Worm (Caenorhabditis elegans) whole organism, L1 larva: ENCODE results near the gene fipr-1.

Source experiments
- C16A3.4 ChIP-seq: fragments of 150-350 bp; optimal IDR thresholded peaks from 2 replicates; lab custom pipeline; 2014; ENCODE audit warnings: missing biosample characterization, missing genetic modification characterization
- Y116A8C.19 ChIP-seq: sonication (generic microtip); optimal IDR thresholded peaks from 2 replicates; lab custom pipeline; 2016; ENCODE audit warnings: missing compliant biosample characterization, missing genetic modification characterization, borderline replicate concordance
- aly-2 ChIP-seq: fragments of 150-350 bp; optimal IDR thresholded peaks from 2 replicates; lab custom pipeline; 2014; ENCODE audit warnings: missing biosample characterization, missing genetic modification characterization
- blmp-1 ChIP-seq: fragments of 150-350 bp; optimal IDR thresholded peaks from 2 replicates; lab custom pipeline; 2014; ENCODE audit warnings: missing biosample characterization, missing genetic modification characterization
- ceh-63 ChIP-seq: fragments of 200-800 bp; sonication (Bioruptor generic); optimal IDR thresholded peaks from 2 replicates; lab custom pipeline; 2018; ENCODE audit warnings: mild to moderate bottlenecking, missing genetic modification characterization, missing compliant biosample characterization
- ces-1 ChIP-seq: fragments of 150-350 bp; optimal IDR thresholded peaks from 2 replicates; lab custom pipeline; 2014; ENCODE audit warnings: missing biosample characterization, missing genetic modification reagents, missing genetic modification characterization
- dsc-1 ChIP-seq: sonication (generic microtip); optimal IDR thresholded peaks from 2 replicates; lab custom pipeline; 2016; ENCODE audit warnings: mild to moderate bottlenecking, missing genetic modification characterization, missing compliant biosample characterization
- efl-1 ChIP-seq, 4 experiments: fragments of 150-350 bp; optimal IDR thresholded peaks in 3 of 4; peaks in 1 of 4; 1 replicate in 1 of 4; 2 replicates in 3 of 4; lab custom pipeline; 2014; ENCODE audit warnings: missing biosample characterization in 2 of 4, missing genetic modification characterization in 2 of 4, missing genetic modification reagents in 2 of 4
- elt-3 ChIP-seq, 6 experiments: fragments of 150-350 bp in 1 of 6; sonication (generic microtip); optimal IDR thresholded peaks; 2 replicates each; lab custom pipeline; 2017 to 2018; ENCODE audit warnings: missing biosample characterization in 6 of 6, missing genetic modification characterization in 6 of 6, inconsistent platforms in 1 of 6
- ets-5 ChIP-seq: fragments of 200-800 bp; sonication (Bioruptor generic); IDR thresholded peaks from 2 replicates; pipeline ENCODE4 v1.3.6; 2022; ENCODE audit warnings: missing genetic modification characterization, missing compliant biosample characterization
- fkh-10 ChIP-seq: sonication (generic microtip); optimal IDR thresholded peaks from 2 replicates; lab custom pipeline; 2017; ENCODE audit warnings: missing biosample characterization, missing genetic modification reagents, missing genetic modification characterization
- fkh-8 ChIP-seq: sonication (generic microtip); optimal IDR thresholded peaks from 2 replicates; lab custom pipeline; 2016; ENCODE audit warnings: mild to moderate bottlenecking, missing genetic modification characterization, missing compliant biosample characterization
- hlh-17 ChIP-seq: fragments of 200-800 bp; sonication (Bioruptor generic); optimal IDR thresholded peaks from 2 replicates; lab custom pipeline; 2018; ENCODE audit warnings: missing genetic modification characterization, mild to moderate bottlenecking, missing compliant biosample characterization, moderate library complexity, borderline replicate concordance
- hlh-4 ChIP-seq: sonication (generic microtip); optimal IDR thresholded peaks from 2 replicates; lab custom pipeline; 2016; ENCODE audit warnings: mild to moderate bottlenecking, missing genetic modification characterization, missing compliant biosample characterization
- hpl-2 ChIP-seq: fragments of 150-350 bp; optimal IDR thresholded peaks from 2 replicates; lab custom pipeline; 2014; ENCODE audit warnings: missing biosample characterization, missing genetic modification reagents, missing genetic modification characterization
- lin-14 ChIP-seq: fragments of 200-800 bp; sonication (Bioruptor generic); optimal IDR thresholded peaks from 2 replicates; lab custom pipeline; 2018; ENCODE audit warnings: mild to moderate bottlenecking, missing genetic modification characterization, moderate library complexity, missing compliant biosample characterization
- lin-15B ChIP-seq: fragments of 150-350 bp; sonication (generic microtip); optimal IDR thresholded peaks from 3 replicates; lab custom pipeline; 2014; ENCODE audit warnings: missing biosample characterization, missing genetic modification characterization
- lir-3 ChIP-seq: sonication (generic microtip); optimal IDR thresholded peaks from 2 replicates; lab custom pipeline; 2016; ENCODE audit warnings: mild to moderate bottlenecking, missing genetic modification characterization, moderate library complexity, missing compliant biosample characterization; ENCODE audit not compliant: poor library complexity
- lsy-2 ChIP-seq, 2 experiments: fragments of 150-350 bp; optimal IDR thresholded peaks; 2 replicates each; lab custom pipeline; 2014; ENCODE audit warnings: missing biosample characterization in 2 of 2, missing genetic modification characterization in 2 of 2
- mab-9 ChIP-seq: fragments of 200-800 bp; sonication (Bioruptor generic); IDR thresholded peaks from 2 replicates; pipeline ENCODE4 v1.3.6; 2022; ENCODE audit warnings: missing genetic modification reagents, missing genetic modification characterization, missing compliant biosample characterization
- nhr-20 ChIP-seq: sonication (generic microtip); optimal IDR thresholded peaks from 2 replicates; lab custom pipeline; 2016; ENCODE audit warnings: mild to moderate bottlenecking, missing genetic modification characterization, missing compliant biosample characterization
- nhr-47 ChIP-seq: sonication (generic microtip); optimal IDR thresholded peaks from 2 replicates; lab custom pipeline; 2016; ENCODE audit warnings: mild to moderate bottlenecking, missing genetic modification characterization, moderate library complexity, missing compliant biosample characterization
- nhr-71 ChIP-seq: sonication (generic microtip); optimal IDR thresholded peaks from 2 replicates; lab custom pipeline; 2016; ENCODE audit warnings: mild to moderate bottlenecking, missing genetic modification characterization, moderate library complexity, missing compliant biosample characterization
- nhr-90 ChIP-seq: sonication (generic microtip); optimal IDR thresholded peaks from 2 replicates; lab custom pipeline; 2016; ENCODE audit warnings: mild to moderate bottlenecking, missing genetic modification characterization, missing compliant biosample characterization; ENCODE audit not compliant: poor library complexity
- pax-3 ChIP-seq: fragments of 200-800 bp; sonication (Bioruptor generic); optimal IDR thresholded peaks from 2 replicates; lab custom pipeline; 2018; ENCODE audit warnings: mild to moderate bottlenecking, missing genetic modification characterization, moderate library complexity, missing compliant biosample characterization
- rnt-1 ChIP-seq: sonication (generic microtip); optimal IDR thresholded peaks from 2 replicates; lab custom pipeline; 2016; ENCODE audit warnings: mild to moderate bottlenecking, missing genetic modification characterization, moderate library complexity, missing compliant biosample characterization
- skn-1 ChIP-seq: fragments of 150-350 bp; optimal IDR thresholded peaks from 2 replicates; lab custom pipeline; 2014; ENCODE audit warnings: missing biosample characterization, missing genetic modification characterization
- snu-23 ChIP-seq: sonication (generic microtip); optimal IDR thresholded peaks from 2 replicates; lab custom pipeline; 2016; ENCODE audit warnings: missing genetic modification characterization, missing compliant biosample characterization
- sup-37 ChIP-seq: fragments of 200-800 bp; sonication (Bioruptor generic); optimal IDR thresholded peaks from 2 replicates; lab custom pipeline; 2018; ENCODE audit warnings: mild to moderate bottlenecking, missing genetic modification characterization, missing compliant biosample characterization
- swsn-7 ChIP-seq: sonication (generic microtip); optimal IDR thresholded peaks from 2 replicates; lab custom pipeline; 2016; ENCODE audit warnings: missing genetic modification characterization, missing compliant biosample characterization
- tbx-2 ChIP-seq: sonication (generic microtip); optimal IDR thresholded peaks from 2 replicates; lab custom pipeline; 2016; ENCODE audit warnings: missing genetic modification characterization, missing compliant biosample characterization
- tlp-1 ChIP-seq: fragments of 150-350 bp; optimal IDR thresholded peaks from 2 replicates; lab custom pipeline; 2014; ENCODE audit warnings: missing biosample characterization, missing genetic modification characterization
- unc-62 ChIP-seq: fragments of 150-350 bp; optimal IDR thresholded peaks from 2 replicates; lab custom pipeline; 2014; ENCODE audit warnings: missing biosample characterization, missing genetic modification reagents, missing genetic modification characterization
- unc-86 ChIP-seq: sonication (generic microtip); optimal IDR thresholded peaks from 2 replicates; lab custom pipeline; 2016; ENCODE audit warnings: missing genetic modification characterization, missing compliant biosample characterization
- unc-98 ChIP-seq: fragments of 200-800 bp; sonication (Bioruptor generic); IDR thresholded peaks from 2 replicates; pipeline ENCODE4 v1.3.6; 2022; ENCODE audit warnings: missing genetic modification characterization, missing compliant biosample characterization
- vab-15 ChIP-seq: sonication (generic microtip); optimal IDR thresholded peaks from 2 replicates; lab custom pipeline; 2017; ENCODE audit warnings: missing genotype, mild to moderate bottlenecking, missing genetic modification characterization, missing compliant biosample characterization
- xbp-1 ChIP-seq: sonication (generic microtip); optimal IDR thresholded peaks from 2 replicates; lab custom pipeline; 2016; ENCODE audit warnings: missing genetic modification characterization, missing compliant biosample characterization
- ztf-11 ChIP-seq, 2 experiments: sonication (generic microtip); optimal IDR thresholded peaks; 2 replicates each; lab custom pipeline; 2016 to 2017; ENCODE audit warnings: missing genetic modification characterization in 2 of 2, missing biosample characterization in 1 of 2, missing compliant biosample characterization in 1 of 2
- ztf-4 ChIP-seq: fragments of 150-350 bp; optimal IDR thresholded peaks from 2 replicates; lab custom pipeline; 2014; ENCODE audit warnings: missing biosample characterization, missing genetic modification characterization

Gene fipr-1

ce11 chrV:12400677-12401236 lies 39.2 kb upstream of the fipr-1 start, which contains the start of the genes K01D12.20 and miga-1 (continued):
- TF ChIP-seq elt-3 (tag; optimal IDR thresholded peaks at IDR 0.05; lab: Kevin White, UChicago) (no peak), xbp-1 (peak; percentile 32), nhr-71 (tag; lab: Kevin White, UChicago) (peak; percentile 42), ztf-11 (tag; optimal IDR thresholded peaks at IDR 0.05; lab: Kevin White, UChicago) (no peak), tbx-2 (tag; lab: Kevin White, UChicago) (peak; percentile 31), mab-9 (GFP tag; lab: Robert Waterston, UW) (no peak), unc-98 (GFP tag; lab: Robert Waterston, UW) (no peak), pax-3 (tag; lab: Kevin White, UChicago) (no peak), nhr-20 (tag; lab: Kevin White, UChicago) (peak; percentile 46), ceh-63 (GFP tag; lab: Kevin White, UChicago) (no peak), lir-3 (tag; lab: Kevin White, UChicago) (no peak), dsc-1 (tag; lab: Kevin White, UChicago) (peak; percentile 42), rnt-1 (tag; lab: Kevin White, UChicago) (no peak), hlh-17 (GFP tag; lab: Kevin White, UChicago) (no peak), blmp-1 (tag; lab: Kevin White, UChicago) (peak; percentile 25), lsy-2 (tag; optimal IDR thresholded peaks at IDR 0.05; lab: Kevin White, UChicago) (peak; percentile 55 to 62), sup-37 (no peak), lin-14 (no peak), snu-23 (GFP tag; lab: Kevin White, UChicago) (peak; percentile 57), nhr-47 (tag; lab: Kevin White, UChicago) (peak; percentile 56), hlh-4 (tag; lab: Kevin White, UChicago) (no peak), vab-15 (tag; lab: Kevin White, UChicago) (no peak), skn-1 (peak; percentile 22), ets-5 (GFP tag; lab: Robert Waterston, UW) (no peak), hpl-2 (GFP tag; lab: Kevin White, UChicago) (no peak), unc-86 (tag; lab: Kevin White, UChicago) (no peak), C16A3.4 (peak; percentile 56), fkh-8 (tag; lab: Kevin White, UChicago) (no peak), Y116A8C.19 (tag; lab: Kevin White, UChicago) (no peak), efl-1 (optimal IDR thresholded peaks at IDR 0.05; lab: Kevin White, UChicago) (peak; percentile 31 to 60), efl-1 (GFP tag; optimal IDR thresholded peaks at IDR 0.05 in 1 of 2; lab: Kevin White, UChicago) (peak; percentile 50 to 93), lin-15B (peak; percentile 28), fkh-10 (no peak), aly-2 (tag; lab: Kevin White, UChicago) (no peak), nhr-90 (tag; lab: Kevin White, UChicago) (peak; percentile 49), unc-62 (GFP tag; lab: Kevin White, UChicago) (no peak), swsn-7 (tag; lab: Kevin White, UChicago) (peak; percentile 43)

- TF ChIP-seq blmp-1 (tag; lab: Kevin White, UChicago) (no peak), hlh-4 (tag; lab: Kevin White, UChicago) (no peak), ces-1 (GFP tag; lab: Kevin White, UChicago) (no peak), ztf-4 (tag; lab: Kevin White, UChicago) (no peak), tlp-1 (tag; lab: Kevin White, UChicago) (no peak), ztf-11 (tag; optimal IDR thresholded peaks at IDR 0.05; lab: Kevin White, UChicago) (no peak), efl-1 (optimal IDR thresholded peaks at IDR 0.05; lab: Kevin White, UChicago) (no peak), efl-1 (GFP tag; optimal IDR thresholded peaks at IDR 0.05 in 1 of 2; lab: Kevin White, UChicago) (no peak)
- TF ChIP-seq, all 84 proteins: peak for 0
Measured at ce11 chrV:12397545-12397944, 36.0 kb upstream of the fipr-1 start, which contains the start of gene K01D12.5. K01D12.5 (plus strand) TSS chrV:12397845.
